Fruit fly (Drosophila melanogaster) whole organism, adult: ENCODE results near the gene CG6231.
A peak's percentile ranks its signal among the peaks of the same experiment; 100 is the strongest.

ENCODE experiments used
- CG11617 ChIP-seq: fragments of 200-800 bp; sonication (Bioruptor generic); optimal IDR thresholded peaks from 2 replicates; lab custom pipeline; 2017; ENCODE audit warnings: mild to moderate bottlenecking, missing biosample characterization, missing genetic modification reagents, missing genetic modification characterization
- CG12768 ChIP-seq: fragments of 200-800 bp; sonication (Bioruptor generic); optimal IDR thresholded peaks from 2 replicates; lab custom pipeline; 2017; ENCODE audit warnings: missing biosample characterization, missing genetic modification characterization, mild to moderate bottlenecking, moderate library complexity, missing genetic modification reagents
- CG14711 ChIP-seq: fragments of 200-800 bp; sonication (Bioruptor generic); optimal IDR thresholded peaks from 2 replicates; lab custom pipeline; 2018; ENCODE audit warnings: missing biosample characterization, mild to moderate bottlenecking, missing genetic modification characterization, moderate library complexity
- CG1620 ChIP-seq: fragments of 200-800 bp; sonication (Bioruptor generic); optimal IDR thresholded peaks from 2 replicates; lab custom pipeline; 2016; ENCODE audit warnings: missing biosample characterization, missing genetic modification characterization
- CG33017 ChIP-seq: fragments of 200-800 bp; sonication (Bioruptor generic); optimal IDR thresholded peaks from 2 replicates; lab custom pipeline; 2018; ENCODE audit warnings: missing biosample characterization, mild to moderate bottlenecking, missing genetic modification characterization, moderate library complexity
- CG5204 ChIP-seq: fragments of 200-800 bp; sonication (Bioruptor generic); optimal IDR thresholded peaks from 2 replicates; lab custom pipeline; 2016; ENCODE audit warnings: missing biosample characterization, missing genetic modification characterization
- CG7045 ChIP-seq: fragments of 200-800 bp; sonication (Bioruptor generic); optimal IDR thresholded peaks from 2 replicates; lab custom pipeline; 2017; ENCODE audit warnings: missing biosample characterization, mild to moderate bottlenecking, missing genetic modification characterization
- CG7101 ChIP-seq: fragments of 200-800 bp; sonication (Bioruptor generic); optimal IDR thresholded peaks from 2 replicates; lab custom pipeline; 2018; ENCODE audit warnings: missing biosample characterization, mild to moderate bottlenecking, missing genetic modification characterization, moderate library complexity
- Clk ChIP-seq: fragments of 200-800 bp; sonication (Bioruptor generic); optimal IDR thresholded peaks from 2 replicates; lab custom pipeline; 2017; ENCODE audit warnings: missing biosample characterization, missing genetic modification characterization
- Crg-1 ChIP-seq: fragments of 200-800 bp; sonication (Bioruptor generic); optimal IDR thresholded peaks from 2 replicates; lab custom pipeline; 2016; ENCODE audit warnings: missing biosample characterization, missing genetic modification characterization
- Hr96 ChIP-seq: fragments of 200-800 bp; sonication (Bioruptor generic); optimal IDR thresholded peaks from 2 replicates; lab custom pipeline; 2016; ENCODE audit warnings: missing biosample characterization, missing genetic modification characterization
- Mnt ChIP-seq: fragments of 200-800 bp; sonication (Bioruptor generic); optimal IDR thresholded peaks from 2 replicates; lab custom pipeline; 2016; ENCODE audit warnings: missing biosample characterization, mild to moderate bottlenecking, missing genetic modification characterization
- bab1 ChIP-seq: fragments of 200-800 bp; sonication (Bioruptor generic); optimal IDR thresholded peaks from 3 replicates; lab custom pipeline; 2019; ENCODE audit warnings: missing biosample characterization, mild to moderate bottlenecking, missing genetic modification characterization, moderate library complexity
- cic ChIP-seq: fragments of 200-800 bp; sonication (Bioruptor generic); optimal IDR thresholded peaks from 2 replicates; lab custom pipeline; 2017; ENCODE audit warnings: missing biosample characterization, mild to moderate bottlenecking, missing genetic modification characterization, moderate library complexity
- cnc ChIP-seq, 2 experiments: fragments of >200 bp; optimal IDR thresholded peaks; 2 replicates each; lab custom pipeline; 2017
- kay ChIP-seq: fragments of 200-800 bp; sonication (Bioruptor generic); peaks from one replicate; lab custom pipeline; 2016; ENCODE audit warnings: missing biosample characterization, missing genetic modification characterization, borderline replicate concordance
- ovo ChIP-seq: fragments of 200-800 bp; sonication (Bioruptor generic); optimal IDR thresholded peaks from 2 replicates; lab custom pipeline; 2016; ENCODE audit warnings: missing biosample characterization, missing genetic modification characterization
- pad ChIP-seq: fragments of 200-800 bp; sonication (Bioruptor generic); optimal IDR thresholded peaks from 3 replicates; lab custom pipeline; 2017; ENCODE audit warnings: missing biosample characterization, missing genetic modification characterization, mild to moderate bottlenecking, moderate library complexity, missing genetic modification reagents
- tj ChIP-seq: fragments of 200-800 bp; sonication (Bioruptor generic); optimal IDR thresholded peaks from 3 replicates; lab custom pipeline; 2017; ENCODE audit warnings: missing biosample characterization, mild to moderate bottlenecking, missing genetic modification characterization, moderate library complexity
- toe ChIP-seq: fragments of 200-800 bp; sonication (Bioruptor generic); optimal IDR thresholded peaks from 2 replicates; lab custom pipeline; 2016; ENCODE audit warnings: missing biosample characterization, missing genetic modification characterization

The CG6231 gene

DNA sequence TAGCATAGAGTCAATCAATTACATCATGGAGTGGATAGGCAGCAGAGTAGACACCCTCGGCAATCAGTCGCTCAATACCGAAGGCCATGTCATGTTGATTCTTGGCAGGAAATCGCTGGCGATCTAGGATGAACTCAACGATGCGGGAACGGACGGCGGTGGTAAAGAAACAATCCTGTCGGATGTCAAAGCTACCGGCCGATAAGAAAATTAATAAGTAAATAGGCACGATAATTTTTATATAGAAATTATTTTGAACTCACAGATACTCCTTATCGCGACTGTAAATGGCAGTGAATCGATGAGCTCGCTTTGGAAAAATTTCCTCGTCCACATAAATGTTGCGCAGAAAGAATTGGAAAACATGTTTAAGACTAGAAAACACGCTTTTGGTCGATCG is 5.5 kb upstream of the CG6231 start:
- TF ChIP-seq Crg-1 (GFP tag; lab: Kevin White, UChicago) (no peak), tj (GFP tag; lab: Kevin White, UChicago) (no peak), Hr96 (no peak), Mnt (no peak), kay (GFP tag; lab: Kevin White, UChicago) (no peak), ovo (GFP tag; lab: Kevin White, UChicago) (no peak), CG33017 (tag; lab: Kevin White, UChicago) (no peak), CG1620 (GFP tag; lab: Kevin White, UChicago) (no peak), CG14711 (tag; lab: Kevin White, UChicago) (no peak), cnc (optimal IDR thresholded peaks at IDR 0.05; lab: Kevin White, UChicago) (no peak)

- TF ChIP-seq Hr96, result no peak
- TF ChIP-seq toe, result no peak
- TF ChIP-seq CG33017 (tag; lab: Kevin White, UChicago), result no peak
- TF ChIP-seq ovo (GFP tag; lab: Kevin White, UChicago), result no peak
- no peak for TF ChIP-seq cic (GFP tag; lab: Kevin White, UChicago)
- no peak for TF ChIP-seq pad (GFP tag; lab: Kevin White, UChicago)
Observed at dm6 chr3R:19634649-19635048, 2.1 kb upstream of the CG6231 start, which contains the start of gene CG34138. Gene CG34138, plus strand, starts transcription at chr3R:19634949.

DNA sequence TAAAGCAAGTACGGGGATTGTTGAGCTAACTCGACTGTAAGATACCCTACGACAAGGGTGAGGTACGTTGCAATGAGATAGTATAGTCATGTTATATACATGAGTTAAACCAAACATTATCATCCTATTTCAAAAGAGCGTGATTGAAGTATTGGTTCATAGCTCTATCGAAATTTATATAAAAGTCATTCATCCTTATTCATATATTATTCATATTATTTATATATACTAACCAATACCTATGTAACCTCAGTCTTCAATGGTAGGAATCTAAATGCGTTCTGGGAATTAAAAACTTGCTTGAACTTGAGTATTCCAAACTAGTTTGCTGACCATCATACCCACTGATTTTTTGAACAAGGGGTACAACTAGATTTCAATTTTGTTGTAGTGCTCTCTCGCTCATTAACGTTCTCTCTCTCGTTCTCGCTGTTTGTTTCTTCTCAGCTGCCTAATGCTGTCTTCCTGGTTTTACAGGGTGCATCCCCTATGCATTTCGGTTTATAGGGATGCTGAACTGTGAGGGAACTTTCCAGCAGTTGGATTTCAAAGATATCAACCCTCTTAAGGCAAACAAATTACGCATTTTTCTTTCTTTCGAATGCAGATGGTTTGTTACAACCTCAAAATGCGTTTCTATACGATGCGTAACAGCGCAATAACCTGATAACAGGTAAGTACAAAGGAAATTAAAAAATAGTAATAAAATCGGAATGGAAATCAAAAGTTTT is 4.6 kb downstream of the CG6231 start:
- TF ChIP-seq cnc (optimal IDR thresholded peaks at IDR 0.05; lab: Kevin White, UChicago) (no peak), CG5204 (GFP tag; lab: Kevin White, UChicago) (no peak), CG7101 (no peak), Hr96 (no peak), cic (GFP tag; lab: Kevin White, UChicago) (no peak), CG7045 (peak; percentile 37), kay (GFP tag; lab: Kevin White, UChicago) (peak; percentile 23), pad (GFP tag; lab: Kevin White, UChicago) (peak; percentile 7), Crg-1 (GFP tag; lab: Kevin White, UChicago) (no peak), Mnt (no peak)

DNA sequence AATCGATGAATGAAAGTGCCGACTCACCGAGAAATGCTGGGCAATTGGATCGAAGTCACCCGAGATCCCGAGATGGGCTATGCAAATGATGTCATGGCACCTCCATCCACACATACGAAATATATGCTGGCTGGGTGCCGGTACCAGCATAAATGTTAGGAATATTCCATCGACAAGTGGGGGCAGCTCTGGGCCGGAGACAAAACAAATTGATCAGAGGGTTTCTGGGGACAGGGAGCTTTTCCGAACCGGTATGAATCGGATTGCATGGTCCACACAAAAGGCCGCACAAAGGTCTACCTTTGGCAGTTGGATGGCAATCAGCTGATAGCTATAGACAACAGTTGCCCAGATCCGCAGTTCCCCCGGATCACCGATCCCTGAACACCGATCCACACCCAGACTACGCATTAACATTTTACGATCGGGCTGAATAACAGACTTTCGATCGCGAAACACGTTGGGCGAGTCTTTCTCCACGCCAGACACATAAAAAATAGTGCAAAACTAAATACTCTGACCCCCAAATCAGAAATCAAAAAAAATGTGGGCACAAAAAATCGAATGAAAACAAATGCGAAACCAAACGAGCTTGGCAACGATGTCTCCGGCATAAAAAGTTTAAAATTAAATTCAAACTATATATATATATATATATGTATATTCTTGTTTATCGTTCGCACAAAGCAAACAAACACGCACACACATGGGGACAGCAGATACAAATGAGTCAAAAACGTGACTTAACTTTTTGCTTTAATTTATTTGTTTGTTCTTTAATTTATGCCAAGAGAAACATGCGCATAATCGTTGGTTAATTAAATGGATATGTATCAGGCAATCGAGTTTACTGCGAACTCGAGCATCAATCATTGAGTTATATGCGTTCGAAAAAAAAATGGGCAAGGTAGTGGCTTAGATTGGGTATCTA is 7.0 kb downstream of the CG6231 start:
- TF ChIP-seq bab1 (GFP tag; lab: Kevin White, UChicago), result no peak
- no peak for TF ChIP-seq Mnt

dm6 chr3R:19624482-19624881 is 8.0 kb downstream of the CG6231 start:
- TF ChIP-seq CG11617 (GFP tag; lab: Kevin White, UChicago), result no peak
- TF ChIP-seq tj (GFP tag; lab: Kevin White, UChicago), result peak; percentile 76
- TF ChIP-seq kay (GFP tag; lab: Kevin White, UChicago), result peak; percentile 75
- TF ChIP-seq CG33017 (tag; lab: Kevin White, UChicago), result no peak

DNA sequence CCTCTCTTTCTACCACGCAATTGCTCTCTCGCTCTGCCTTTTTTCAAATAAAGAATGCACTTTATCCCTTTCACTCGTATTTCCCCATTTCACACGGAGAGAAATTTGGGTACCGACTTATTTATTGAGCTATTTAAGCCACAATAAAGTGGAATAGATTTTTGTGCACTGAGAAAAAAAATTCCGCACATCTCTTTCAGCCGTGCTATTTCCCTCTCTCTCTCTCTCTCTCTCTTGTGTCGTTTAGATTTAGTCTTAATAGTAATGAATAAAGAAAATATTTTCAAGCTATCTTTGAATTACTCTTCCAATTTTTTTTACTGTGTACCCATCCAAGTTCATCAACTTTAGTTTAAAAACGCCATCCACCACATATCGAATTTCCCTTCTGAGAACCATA is 8.9 kb downstream of the CG6231 start:
- TF ChIP-seq CG1620 (GFP tag; lab: Kevin White, UChicago), result no peak
- TF ChIP-seq CG12768 (GFP tag; lab: Kevin White, UChicago), result no peak
- no peak for TF ChIP-seq cnc (optimal IDR thresholded peaks at IDR 0.05; lab: Kevin White, UChicago)
- peak; percentile 19 for TF ChIP-seq CG14711 (tag; lab: Kevin White, UChicago)
- peak; percentile 65 for TF ChIP-seq pad (GFP tag; lab: Kevin White, UChicago)
- peak; percentile 4 for TF ChIP-seq CG11617 (GFP tag; lab: Kevin White, UChicago)
- peak; percentile 52 for TF ChIP-seq bab1 (GFP tag; lab: Kevin White, UChicago)
- peak; percentile 31 for TF ChIP-seq CG7045
- TF ChIP-seq Hr96, result peak; percentile 41
- peak; percentile 52 for TF ChIP-seq CG5204 (GFP tag; lab: Kevin White, UChicago)
- no peak for TF ChIP-seq Mnt
- peak; percentile 37 for TF ChIP-seq tj (GFP tag; lab: Kevin White, UChicago)
- TF ChIP-seq ovo (GFP tag; lab: Kevin White, UChicago), result no peak
- no peak for TF ChIP-seq cic (GFP tag; lab: Kevin White, UChicago)
- TF ChIP-seq Crg-1 (GFP tag; lab: Kevin White, UChicago), result no peak
- peak; percentile 6 for TF ChIP-seq CG33017 (tag; lab: Kevin White, UChicago)
- no peak for TF ChIP-seq Clk (GFP tag; lab: Kevin White, UChicago)
- peak; percentile 22 for TF ChIP-seq toe
- TF ChIP-seq CG7101, result peak; percentile 33
- TF ChIP-seq kay (GFP tag; lab: Kevin White, UChicago), result no peak
